Worm (Caenorhabditis elegans): ENCODE results near the gene ZK105.13.

Gene ZK105.13

ce11 chrV:7745903-7746302, 32.9 kb upstream of the ZK105.13 start (continued):
- peak; percentile 17 for TF ChIP-seq nfya-1 (tag; optimal IDR thresholded peaks at IDR 0.05)
- no peak for TF ChIP-seq tbx-7 (tag; optimal IDR thresholded peaks at IDR 0.05)

DNA sequence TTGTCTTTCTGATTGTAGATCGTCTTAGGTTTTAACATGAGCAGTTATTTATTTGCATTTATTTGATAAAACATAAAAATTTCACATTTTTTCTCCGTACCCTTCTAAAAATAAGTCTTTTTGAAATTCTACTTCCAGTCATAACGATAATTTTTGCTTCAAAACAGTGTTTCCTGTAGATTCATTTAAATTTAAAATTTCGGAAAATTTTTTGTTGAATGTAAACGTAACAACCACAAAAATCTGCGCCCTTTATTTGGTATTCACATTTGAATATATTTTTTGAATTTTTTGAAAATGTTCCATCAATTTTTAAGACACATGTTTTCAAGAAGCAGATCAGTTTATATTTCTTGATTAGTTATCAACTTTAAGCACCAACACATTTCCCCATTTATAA, 32.4 kb upstream of the ZK105.13 start:
- no peak for TF ChIP-seq npax-4 (tag; optimal IDR thresholded peaks at IDR 0.05)
- TF ChIP-seq ceh-14 (tag; optimal IDR thresholded peaks at IDR 0.05) = no peak
- TF ChIP-seq dve-1 (tag; optimal IDR thresholded peaks at IDR 0.05) = no peak
- no peak for TF ChIP-seq hlh-15 (tag; optimal IDR thresholded peaks at IDR 0.05)
- TF ChIP-seq hlh-30 (tag; optimal IDR thresholded peaks at IDR 0.05; ENCODE audit: insufficient read depth) = no peak
- no peak for TF ChIP-seq nhr-232 (tag; optimal IDR thresholded peaks at IDR 0.05)
- TF ChIP-seq pqm-1 (tag; optimal IDR thresholded peaks at IDR 0.05) = no peak
- TF ChIP-seq elt-4 (tag; optimal IDR thresholded peaks at IDR 0.05) = no peak
- no peak for TF ChIP-seq sdc-2 (tag; optimal IDR thresholded peaks at IDR 0.05)
- no peak for TF ChIP-seq nhr-11 (tag; optimal IDR thresholded peaks at IDR 0.05)
- no peak for TF ChIP-seq ahr-1 (tag; optimal IDR thresholded peaks at IDR 0.05)
- no peak for TF ChIP-seq hlh-6 (tag; optimal IDR thresholded peaks at IDR 0.05)
- TF ChIP-seq hlh-13 (GFP tag; optimal IDR thresholded peaks at IDR 0.05) = no peak
- TF ChIP-seq pros-1 (tag; optimal IDR thresholded peaks at IDR 0.05) = no peak
- no peak for TF ChIP-seq ref-2 (tag; optimal IDR thresholded peaks at IDR 0.05)
- no peak for TF ChIP-seq ceh-6 (GFP tag; optimal IDR thresholded peaks at IDR 0.05)
- TF ChIP-seq ceh-19 (GFP tag; optimal IDR thresholded peaks at IDR 0.05) = no peak
- no peak for TF ChIP-seq sox-2 (GFP tag; IDR thresholded peaks at IDR 0.05)
- no peak for TF ChIP-seq T23F11.4 (GFP tag; optimal IDR thresholded peaks at IDR 0.05)
- TF ChIP-seq ceh-45 (GFP tag; IDR thresholded peaks at IDR 0.05) = no peak

- TF ChIP-seq ceh-6 (GFP tag; optimal IDR thresholded peaks at IDR 0.05) (no peak), ets-4 (tag; optimal IDR thresholded peaks at IDR 0.05) (no peak), fkh-10 (GFP tag; optimal IDR thresholded peaks at IDR 0.05) (no peak), pat-9 (tag; optimal IDR thresholded peaks at IDR 0.05) (no peak), lin-11 (tag; optimal IDR thresholded peaks at IDR 0.05) (no peak), fkh-6 (tag; optimal IDR thresholded peaks at IDR 0.05) (no peak), Y22D7AL.16 (tag; optimal IDR thresholded peaks at IDR 0.05) (no peak)
These were observed 31.1 kb upstream of the ZK105.13 start for ce11 chrV:7744068-7744467.

ce11 chrV:7742485-7742959, 29.6 kb upstream of the ZK105.13 start, which contains the start of gene fbxl-5:
TSS of gene fbxl-5 (plus strand) at chrV:7742909.
- TF ChIP-seq eyg-1 (tag; optimal IDR thresholded peaks at IDR 0.05) (no peak), madf-2 (tag; optimal IDR thresholded peaks at IDR 0.05) (no peak), ets-4 (tag; optimal IDR thresholded peaks at IDR 0.05) (no peak), dve-1 (tag; optimal IDR thresholded peaks at IDR 0.05) (no peak), tbx-2 (tag; optimal IDR thresholded peaks at IDR 0.05) (no peak), odd-2 (tag; optimal IDR thresholded peaks at IDR 0.05) (no peak)

- no peak for TF ChIP-seq ceh-2 (tag; optimal IDR thresholded peaks at IDR 0.05)
- no peak for TF ChIP-seq ceh-6 (GFP tag; optimal IDR thresholded peaks at IDR 0.05)
- no peak for TF ChIP-seq rnt-1 (tag; optimal IDR thresholded peaks at IDR 0.05)
- TF ChIP-seq zip-5 (tag; optimal IDR thresholded peaks at IDR 0.05) = no peak
- no peak for TF ChIP-seq unc-3 (GFP tag; conservative IDR thresholded peaks at IDR 0.05)
- no peak for TF ChIP-seq unc-3 (tag; optimal IDR thresholded peaks at IDR 0.05)
- no peak for TF ChIP-seq hlh-15 (tag; optimal IDR thresholded peaks at IDR 0.05)
- TF ChIP-seq K02D7.2 (tag; optimal IDR thresholded peaks at IDR 0.05) = no peak
- TF ChIP-seq nhr-232 (tag; optimal IDR thresholded peaks at IDR 0.05) = no peak
- TF ChIP-seq Y22D7AL.16 (tag; optimal IDR thresholded peaks at IDR 0.05) = no peak
- TF ChIP-seq pag-3 (tag; optimal IDR thresholded peaks at IDR 0.05; ENCODE audit: borderline replicate concordance) = no peak
These were observed 28.9 kb upstream of the ZK105.13 start for ce11 chrV:7741918-7742317.
